Worm (Caenorhabditis elegans) whole organism, L3 larva: Measurements from ENCODE around the gene egl-4.

Experiments used
- aly-2 ChIP-seq: fragments of 150-350 bp; optimal IDR thresholded peaks from 2 replicates; lab custom pipeline; 2014; ENCODE audit warnings: missing biosample characterization, missing genetic modification characterization
- ceh-28 ChIP-seq: fragments of 150-350 bp; optimal IDR thresholded peaks from 2 replicates; lab custom pipeline; 2014; ENCODE audit warnings: missing biosample characterization, missing genetic modification reagents, missing genetic modification characterization
- elt-1 ChIP-seq: fragments of 150-350 bp; optimal IDR thresholded peaks from 2 replicates; lab custom pipeline; 2014; ENCODE audit warnings: missing biosample characterization, missing genetic modification characterization
- elt-3 ChIP-seq, 3 experiments: fragments of 150-350 bp in 1 of 3; sonication (generic microtip) in 2 of 3; optimal IDR thresholded peaks; 2 replicates in 2 of 3; 4 replicates in 1 of 3; lab custom pipeline; 2014 to 2017; ENCODE audit warnings: missing biosample characterization in 3 of 3, missing genetic modification characterization in 3 of 3
- fkh-2 ChIP-seq: fragments of 150-350 bp; optimal IDR thresholded peaks from 2 replicates; lab custom pipeline; 2014; ENCODE audit warnings: missing biosample characterization, missing genetic modification reagents, missing genetic modification characterization
- nhr-237 ChIP-seq: fragments of 150-350 bp; optimal IDR thresholded peaks from 2 replicates; lab custom pipeline; 2014; ENCODE audit warnings: missing biosample characterization, missing genetic modification characterization
- nhr-77 ChIP-seq: fragments of 150-350 bp; optimal IDR thresholded peaks from 2 replicates; lab custom pipeline; 2014; ENCODE audit warnings: missing biosample characterization, missing genetic modification characterization
- tbx-2 ChIP-seq: sonication (generic microtip); optimal IDR thresholded peaks from 2 replicates; lab custom pipeline; 2016; ENCODE audit warnings: mild to moderate bottlenecking, missing genetic modification characterization, missing compliant biosample characterization
- unc-39 ChIP-seq: sonication (generic microtip); optimal IDR thresholded peaks from 4 replicates; lab custom pipeline; 2017; ENCODE audit warnings: missing biosample characterization, missing genetic modification characterization
- unc-62 ChIP-seq: fragments of 150-350 bp; sonication (generic microtip); optimal IDR thresholded peaks from 4 replicates; lab custom pipeline; 2014; ENCODE audit warnings: missing biosample characterization, missing genetic modification reagents, missing genetic modification characterization
- ztf-11 ChIP-seq: fragments of 150-350 bp; optimal IDR thresholded peaks from 2 replicates; lab custom pipeline; 2014; ENCODE audit warnings: missing biosample characterization, missing genetic modification characterization

DNA sequence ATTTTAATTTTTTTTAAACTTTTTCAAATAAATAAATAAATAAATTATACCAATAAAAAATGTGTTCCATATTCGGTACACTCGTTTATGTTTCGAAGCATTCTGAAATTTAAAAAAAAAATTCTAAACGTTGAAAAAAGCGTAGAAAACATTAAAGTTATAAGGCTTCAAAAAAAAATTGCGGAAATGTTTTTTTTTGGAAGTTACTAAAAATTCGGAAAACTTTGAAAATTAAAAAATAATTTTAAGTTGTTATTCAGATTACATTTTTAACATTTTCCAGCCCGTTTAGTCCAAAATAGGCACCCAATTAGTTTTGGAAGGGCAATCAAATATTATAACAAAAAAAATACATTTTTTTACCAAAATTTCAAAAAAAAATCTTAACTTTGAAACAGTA lies 44.0 kb upstream of the egl-4 start, which contains the start of gene Y38C1BA.1:
- TF ChIP-seq nhr-77 (tag; lab: Kevin White, UChicago) (no peak), elt-1 (no peak), aly-2 (tag; lab: Kevin White, UChicago) (no peak), unc-62 (GFP tag; lab: Kevin White, UChicago) (no peak), elt-3 (tag; optimal IDR thresholded peaks at IDR 0.05; lab: Kevin White, UChicago) (no peak), fkh-2 (no peak), tbx-2 (tag; lab: Kevin White, UChicago) (no peak), ceh-28 (tag; lab: Kevin White, UChicago) (no peak), ztf-11 (tag; lab: Kevin White, UChicago) (no peak), nhr-237 (no peak), unc-39 (tag; lab: Kevin White, UChicago) (no peak)
